Worm (Caenorhabditis elegans) whole organism, L1 larva: ENCODE results near the gene Y42G9A.2.
A peak's percentile ranks its signal among the peaks of the same experiment; 100 is the strongest.

Source experiments
- C16A3.4 ChIP-seq: fragments of 150-350 bp; optimal IDR thresholded peaks from 2 replicates; lab custom pipeline; 2014; ENCODE audit warnings: missing biosample characterization, missing genetic modification characterization
- Y116A8C.19 ChIP-seq: sonication (generic microtip); optimal IDR thresholded peaks from 2 replicates; lab custom pipeline; 2016; ENCODE audit warnings: missing compliant biosample characterization, missing genetic modification characterization, borderline replicate concordance
- aha-1 ChIP-seq: fragments of 150-350 bp; optimal IDR thresholded peaks from 2 replicates; lab custom pipeline; 2014; ENCODE audit warnings: missing biosample characterization, missing genetic modification characterization
- alr-1 ChIP-seq: fragments of 200-800 bp; sonication (Bioruptor generic); optimal IDR thresholded peaks from 2 replicates; lab custom pipeline; 2018; ENCODE audit warnings: borderline replicate concordance, mild to moderate bottlenecking, missing genetic modification characterization, missing compliant biosample characterization
- aly-2 ChIP-seq: fragments of 150-350 bp; optimal IDR thresholded peaks from 2 replicates; lab custom pipeline; 2014; ENCODE audit warnings: missing biosample characterization, missing genetic modification characterization
- blmp-1 ChIP-seq: fragments of 150-350 bp; optimal IDR thresholded peaks from 2 replicates; lab custom pipeline; 2014; ENCODE audit warnings: missing biosample characterization, missing genetic modification characterization
- ceh-63 ChIP-seq: fragments of 200-800 bp; sonication (Bioruptor generic); optimal IDR thresholded peaks from 2 replicates; lab custom pipeline; 2018; ENCODE audit warnings: mild to moderate bottlenecking, missing genetic modification characterization, missing compliant biosample characterization
- ceh-82 ChIP-seq, 3 experiments: fragments of 150-350 bp in 1 of 3; sonication (generic microtip) in 2 of 3; optimal IDR thresholded peaks; 2 replicates each; lab custom pipeline; 2014 to 2017; ENCODE audit warnings: missing biosample characterization in 3 of 3, missing genetic modification characterization in 3 of 3
- ceh-90 ChIP-seq: sonication (generic microtip); optimal IDR thresholded peaks from 2 replicates; lab custom pipeline; 2016; ENCODE audit warnings: missing genetic modification characterization, missing compliant biosample characterization
- ces-1 ChIP-seq: fragments of 150-350 bp; optimal IDR thresholded peaks from 2 replicates; lab custom pipeline; 2014; ENCODE audit warnings: missing biosample characterization, missing genetic modification reagents, missing genetic modification characterization
- dpl-1 ChIP-seq, 3 experiments: fragments of 150-350 bp in 2 of 3; sonication (generic microtip) in 1 of 3; optimal IDR thresholded peaks; 2 replicates each; lab custom pipeline; 2014 to 2017; ENCODE audit warnings: missing biosample characterization in 3 of 3, missing genetic modification characterization in 3 of 3, missing genetic modification reagents in 3 of 3
- dsc-1 ChIP-seq: sonication (generic microtip); optimal IDR thresholded peaks from 2 replicates; lab custom pipeline; 2016; ENCODE audit warnings: mild to moderate bottlenecking, missing genetic modification characterization, missing compliant biosample characterization
- elt-2 ChIP-seq: sonication (generic microtip); optimal IDR thresholded peaks from 2 replicates; lab custom pipeline; 2016; ENCODE audit warnings: missing genetic modification characterization, mild to moderate bottlenecking, inconsistent platforms, missing compliant biosample characterization, missing genetic modification reagents
- fkh-10 ChIP-seq: sonication (generic microtip); optimal IDR thresholded peaks from 2 replicates; lab custom pipeline; 2017; ENCODE audit warnings: missing biosample characterization, missing genetic modification reagents, missing genetic modification characterization
- fkh-4 ChIP-seq: sonication (generic microtip); optimal IDR thresholded peaks from 2 replicates; lab custom pipeline; 2016; ENCODE audit warnings: missing compliant biosample characterization, missing genetic modification characterization, borderline replicate concordance
- fkh-8 ChIP-seq: sonication (generic microtip); optimal IDR thresholded peaks from 2 replicates; lab custom pipeline; 2016; ENCODE audit warnings: mild to moderate bottlenecking, missing genetic modification characterization, missing compliant biosample characterization
- grh-1 ChIP-seq: fragments of 200-800 bp; sonication (Bioruptor generic); IDR thresholded peaks from 2 replicates; pipeline ENCODE4 v1.3.6; 2022; ENCODE audit warnings: missing genetic modification reagents, missing genetic modification characterization, missing compliant biosample characterization
- hlh-17 ChIP-seq: fragments of 200-800 bp; sonication (Bioruptor generic); optimal IDR thresholded peaks from 2 replicates; lab custom pipeline; 2018; ENCODE audit warnings: missing genetic modification characterization, mild to moderate bottlenecking, missing compliant biosample characterization, moderate library complexity, borderline replicate concordance
- hpl-2 ChIP-seq: fragments of 150-350 bp; optimal IDR thresholded peaks from 2 replicates; lab custom pipeline; 2014; ENCODE audit warnings: missing biosample characterization, missing genetic modification reagents, missing genetic modification characterization
- irx-1 ChIP-seq: sonication (generic microtip); optimal IDR thresholded peaks from 2 replicates; lab custom pipeline; 2016; ENCODE audit warnings: missing genetic modification characterization, missing compliant biosample characterization
- jun-1 ChIP-seq: fragments of 150-350 bp; optimal IDR thresholded peaks from 2 replicates; lab custom pipeline; 2014; ENCODE audit warnings: missing biosample characterization, missing genetic modification reagents, missing genetic modification characterization
- lin-13 ChIP-seq: fragments of 150-350 bp; optimal IDR thresholded peaks from 2 replicates; lab custom pipeline; 2014; ENCODE audit warnings: missing biosample characterization, missing genetic modification reagents, missing genetic modification characterization
- lin-15B ChIP-seq: fragments of 150-350 bp; sonication (generic microtip); optimal IDR thresholded peaks from 3 replicates; lab custom pipeline; 2014; ENCODE audit warnings: missing biosample characterization, missing genetic modification characterization
- lir-3 ChIP-seq: sonication (generic microtip); optimal IDR thresholded peaks from 2 replicates; lab custom pipeline; 2016; ENCODE audit warnings: mild to moderate bottlenecking, missing genetic modification characterization, moderate library complexity, missing compliant biosample characterization; ENCODE audit not compliant: poor library complexity
- lsy-2 ChIP-seq, 2 experiments: fragments of 150-350 bp; optimal IDR thresholded peaks; 2 replicates each; lab custom pipeline; 2014; ENCODE audit warnings: missing biosample characterization in 2 of 2, missing genetic modification characterization in 2 of 2
- mef-2 ChIP-seq: fragments of 150-350 bp; optimal IDR thresholded peaks from 2 replicates; lab custom pipeline; 2014; ENCODE audit warnings: missing biosample characterization, missing genetic modification characterization
- mep-1 ChIP-seq: fragments of 150-350 bp; optimal IDR thresholded peaks from 2 replicates; lab custom pipeline; 2014; ENCODE audit warnings: missing biosample characterization, missing genetic modification characterization
- nhr-12 ChIP-seq: sonication (generic microtip); optimal IDR thresholded peaks from 2 replicates; lab custom pipeline; 2017; ENCODE audit warnings: missing biosample characterization, missing genetic modification characterization
- nhr-20 ChIP-seq: sonication (generic microtip); optimal IDR thresholded peaks from 2 replicates; lab custom pipeline; 2016; ENCODE audit warnings: mild to moderate bottlenecking, missing genetic modification characterization, missing compliant biosample characterization
- nhr-28 ChIP-seq: fragments of 150-350 bp; optimal IDR thresholded peaks from 2 replicates; lab custom pipeline; 2014; ENCODE audit warnings: missing biosample characterization, missing genetic modification characterization
- nhr-71 ChIP-seq: sonication (generic microtip); optimal IDR thresholded peaks from 2 replicates; lab custom pipeline; 2016; ENCODE audit warnings: mild to moderate bottlenecking, missing genetic modification characterization, moderate library complexity, missing compliant biosample characterization
- nhr-77 ChIP-seq: fragments of 150-350 bp; optimal IDR thresholded peaks from 2 replicates; lab custom pipeline; 2014; ENCODE audit warnings: missing biosample characterization, missing genetic modification characterization
- nhr-84 ChIP-seq: sonication (generic microtip); optimal IDR thresholded peaks from 2 replicates; lab custom pipeline; 2017; ENCODE audit warnings: missing biosample characterization, missing genetic modification characterization
- nhr-90 ChIP-seq: sonication (generic microtip); optimal IDR thresholded peaks from 2 replicates; lab custom pipeline; 2016; ENCODE audit warnings: mild to moderate bottlenecking, missing genetic modification characterization, missing compliant biosample characterization; ENCODE audit not compliant: poor library complexity
- pag-3 ChIP-seq: sonication (generic microtip); optimal IDR thresholded peaks from 2 replicates; lab custom pipeline; 2017; ENCODE audit warnings: missing genetic modification characterization, mild to moderate bottlenecking, missing compliant biosample characterization, antibody characterized with exemption, borderline replicate concordance; ENCODE audit not compliant: insufficient read depth
- pax-3 ChIP-seq: fragments of 200-800 bp; sonication (Bioruptor generic); optimal IDR thresholded peaks from 2 replicates; lab custom pipeline; 2018; ENCODE audit warnings: mild to moderate bottlenecking, missing genetic modification characterization, moderate library complexity, missing compliant biosample characterization
- pqm-1 ChIP-seq: sonication (generic microtip); optimal IDR thresholded peaks from 3 replicates; lab custom pipeline; 2017; ENCODE audit warnings: missing biosample characterization, missing genetic modification characterization
- rnt-1 ChIP-seq: sonication (generic microtip); optimal IDR thresholded peaks from 2 replicates; lab custom pipeline; 2016; ENCODE audit warnings: mild to moderate bottlenecking, missing genetic modification characterization, moderate library complexity, missing compliant biosample characterization
- skn-1 ChIP-seq: fragments of 150-350 bp; optimal IDR thresholded peaks from 2 replicates; lab custom pipeline; 2014; ENCODE audit warnings: missing biosample characterization, missing genetic modification characterization
- snu-23 ChIP-seq: sonication (generic microtip); optimal IDR thresholded peaks from 2 replicates; lab custom pipeline; 2016; ENCODE audit warnings: missing genetic modification characterization, missing compliant biosample characterization
- sox-4 ChIP-seq: sonication (generic microtip); optimal IDR thresholded peaks from 2 replicates; lab custom pipeline; 2016; ENCODE audit warnings: missing genetic modification characterization, missing compliant biosample characterization
- sptf-1 ChIP-seq: fragments of 150-350 bp; optimal IDR thresholded peaks from 2 replicates; lab custom pipeline; 2014; ENCODE audit warnings: missing biosample characterization, missing genetic modification characterization
- sup-37 ChIP-seq: fragments of 200-800 bp; sonication (Bioruptor generic); optimal IDR thresholded peaks from 2 replicates; lab custom pipeline; 2018; ENCODE audit warnings: mild to moderate bottlenecking, missing genetic modification characterization, missing compliant biosample characterization
- tlp-1 ChIP-seq: fragments of 150-350 bp; optimal IDR thresholded peaks from 2 replicates; lab custom pipeline; 2014; ENCODE audit warnings: missing biosample characterization, missing genetic modification characterization
- unc-130 ChIP-seq: fragments of 150-350 bp; optimal IDR thresholded peaks from 2 replicates; lab custom pipeline; 2017; ENCODE audit warnings: missing biosample characterization, missing genetic modification characterization, inconsistent platforms
- unc-86 ChIP-seq: sonication (generic microtip); optimal IDR thresholded peaks from 2 replicates; lab custom pipeline; 2016; ENCODE audit warnings: missing genetic modification characterization, missing compliant biosample characterization
- vab-15 ChIP-seq: sonication (generic microtip); optimal IDR thresholded peaks from 2 replicates; lab custom pipeline; 2017; ENCODE audit warnings: missing genotype, mild to moderate bottlenecking, missing genetic modification characterization, missing compliant biosample characterization
- xbp-1 ChIP-seq: sonication (generic microtip); optimal IDR thresholded peaks from 2 replicates; lab custom pipeline; 2016; ENCODE audit warnings: missing genetic modification characterization, missing compliant biosample characterization
- ztf-4 ChIP-seq: fragments of 150-350 bp; optimal IDR thresholded peaks from 2 replicates; lab custom pipeline; 2014; ENCODE audit warnings: missing biosample characterization, missing genetic modification characterization

Y42G9A.2 gene

DNA sequence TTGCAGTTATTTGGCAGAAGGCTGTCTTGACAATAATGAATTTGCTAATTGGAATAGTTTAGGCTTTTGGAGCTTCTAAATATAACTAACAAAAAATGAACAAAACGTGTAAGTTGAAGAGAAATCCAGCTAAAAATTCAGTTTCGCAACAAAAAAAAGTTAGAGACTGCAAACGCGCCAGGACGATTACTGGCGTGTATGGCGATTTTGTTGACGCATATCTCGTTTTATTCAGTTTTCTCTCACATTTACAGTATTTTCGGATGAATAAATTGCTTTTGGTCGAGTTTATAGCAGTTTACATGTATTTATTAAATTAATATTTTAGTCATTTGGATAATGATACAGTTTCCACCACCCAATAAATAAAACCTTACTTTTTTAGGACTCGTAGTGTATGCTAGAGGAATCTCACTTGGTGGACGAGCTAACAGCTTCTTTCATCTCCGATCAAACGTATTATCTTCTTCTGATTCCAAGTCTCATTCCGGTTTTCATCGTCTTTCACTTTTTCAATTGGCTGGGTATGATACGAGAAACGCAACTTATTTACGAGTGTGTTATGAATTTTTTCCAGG, 25.1 kb downstream of the Y42G9A.2 start, which contains the start of the genes abcf-3 and F42A10.5 (continued):
- TF ChIP-seq vab-15 (tag; lab: Kevin White, UChicago) = no peak
- peak; percentile 23 for TF ChIP-seq aly-2 (tag; lab: Kevin White, UChicago)
- peak; percentile 57 for TF ChIP-seq fkh-10
- peak; percentile 83 for TF ChIP-seq rnt-1 (tag; lab: Kevin White, UChicago)
- TF ChIP-seq nhr-12 (tag; lab: Kevin White, UChicago) = no peak
- peak; percentile 30 for TF ChIP-seq ztf-4 (tag; lab: Kevin White, UChicago)
- TF ChIP-seq unc-130 (tag; lab: Kevin White, UChicago) = peak; percentile 76
- no peak for TF ChIP-seq sup-37 (GFP tag; lab: Kevin White, UChicago)
- peak; percentile 45 for TF ChIP-seq lin-15B (tag; lab: Kevin White, UChicago)
- no peak for TF ChIP-seq mef-2 (tag; lab: Kevin White, UChicago)
- no peak for TF ChIP-seq pqm-1 (tag; lab: Kevin White, UChicago)
- TF ChIP-seq ces-1 (GFP tag; lab: Kevin White, UChicago) = no peak
- no peak for TF ChIP-seq nhr-84 (tag; lab: Kevin White, UChicago)
- TF ChIP-seq nhr-20 (tag; lab: Kevin White, UChicago) = peak; percentile 71
- TF ChIP-seq elt-2 = peak; percentile 45
- peak; percentile 64 for TF ChIP-seq nhr-90 (tag; lab: Kevin White, UChicago)
- peak; percentile 85 for TF ChIP-seq skn-1 (tag; lab: Kevin White, UChicago)
- TF ChIP-seq C16A3.4 = peak; percentile 66
- TF ChIP-seq ceh-63 (GFP tag; lab: Kevin White, UChicago) = no peak
- TF ChIP-seq fkh-4 (tag; lab: Kevin White, UChicago) = peak; percentile 5
- TF ChIP-seq ceh-82 (tag; optimal IDR thresholded peaks at IDR 0.05; lab: Kevin White, UChicago) = peak; percentile 67 to 80 (median 76)
- TF ChIP-seq lir-3 = no peak
- TF ChIP-seq sox-4 (tag; lab: Kevin White, UChicago) = no peak
- TF ChIP-seq nhr-77 (tag; lab: Kevin White, UChicago) = peak; percentile 55
- TF ChIP-seq grh-1 = peak; percentile 62
- no peak for TF ChIP-seq sptf-1 (tag; lab: Kevin White, UChicago)
- TF ChIP-seq fkh-8 (tag; lab: Kevin White, UChicago) = peak; percentile 40
- TF ChIP-seq aha-1 (tag; lab: Kevin White, UChicago) = peak; percentile 18
- no peak for TF ChIP-seq pag-3 (tag; lab: Kevin White, UChicago)
- peak; percentile 60 for TF ChIP-seq lin-13 (GFP tag; lab: Kevin White, UChicago)
- TF ChIP-seq tlp-1 (tag; lab: Kevin White, UChicago) = no peak
- TF ChIP-seq nhr-71 (tag; lab: Kevin White, UChicago) = peak; percentile 84
- TF ChIP-seq irx-1 (tag; lab: Kevin White, UChicago) = peak; percentile 63
- TF ChIP-seq blmp-1 (tag; lab: Kevin White, UChicago) = peak; percentile 59
- TF ChIP-seq alr-1 (tag; lab: Kevin White, UChicago) = no peak
- TF ChIP-seq xbp-1 = peak; percentile 61

DNA sequence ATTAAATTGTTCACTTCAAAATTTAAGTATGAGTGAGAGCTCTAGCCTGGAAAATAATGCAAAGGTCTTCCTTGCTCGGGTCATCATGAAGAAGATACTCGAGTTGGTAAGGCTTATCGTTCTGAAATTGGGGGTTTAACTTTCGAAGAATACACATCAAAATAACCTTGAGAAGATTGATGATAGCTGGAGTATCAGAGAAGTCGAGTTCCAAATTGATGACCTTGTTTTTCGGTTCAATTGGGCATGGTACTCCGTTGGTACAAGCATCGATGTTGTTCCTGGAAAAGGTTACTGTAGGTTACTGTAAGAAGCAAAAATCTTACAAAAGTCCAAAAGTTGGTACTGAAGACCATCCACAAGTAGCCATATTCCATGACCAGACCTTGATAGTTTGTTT, 28.2 kb downstream of the Y42G9A.2 start:
- TF ChIP-seq nhr-20 (tag; lab: Kevin White, UChicago) (no peak), nhr-28 (tag; lab: Kevin White, UChicago) (no peak), hlh-17 (GFP tag; lab: Kevin White, UChicago) (no peak), nhr-77 (tag; lab: Kevin White, UChicago) (no peak), snu-23 (no peak)

DNA sequence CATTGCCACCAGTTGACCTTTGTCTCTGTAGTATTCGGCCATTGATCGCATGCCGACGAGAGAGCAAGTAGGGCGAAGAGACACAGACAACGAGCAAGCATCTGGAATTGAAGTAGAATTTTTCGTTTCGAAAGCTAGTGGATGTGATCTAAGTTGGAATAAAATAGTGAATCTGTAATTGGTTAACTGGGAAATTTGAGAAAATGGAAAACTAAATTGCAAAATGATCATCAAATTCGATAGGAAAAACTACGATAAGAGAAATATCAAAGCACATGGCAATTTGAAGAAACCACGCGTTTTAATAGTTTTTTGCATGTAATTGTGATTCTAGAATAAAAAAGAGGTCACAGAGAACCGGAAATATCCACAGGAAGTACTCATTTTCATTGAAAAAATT, 28.8 kb downstream of the Y42G9A.2 start, which contains the start of gene F42A10.6:
Gene F42A10.6 (minus strand): TSS at position 101 of the 400 bp plus-strand sequence.
- TF ChIP-seq mep-1 (tag; lab: Kevin White, UChicago) (no peak), pax-3 (tag; lab: Kevin White, UChicago) (no peak), nhr-12 (tag; lab: Kevin White, UChicago) (no peak), jun-1 (no peak), ceh-90 (tag; lab: Kevin White, UChicago) (no peak), ceh-63 (GFP tag; lab: Kevin White, UChicago) (no peak), lir-3 (no peak), rnt-1 (tag; lab: Kevin White, UChicago) (no peak), aha-1 (tag; lab: Kevin White, UChicago) (no peak), blmp-1 (tag; lab: Kevin White, UChicago) (no peak), hpl-2 (no peak), fkh-10 (no peak), Y116A8C.19 (tag; lab: Kevin White, UChicago) (no peak), lsy-2 (tag; optimal IDR thresholded peaks at IDR 0.05; lab: Kevin White, UChicago) (no peak), unc-86 (no peak), dpl-1 (GFP tag; optimal IDR thresholded peaks at IDR 0.05; lab: Kevin White, UChicago) (no peak), lin-13 (GFP tag; lab: Kevin White, UChicago) (no peak), dsc-1 (tag; lab: Kevin White, UChicago) (no peak)
